Worm (Caenorhabditis elegans) whole organism, L4/young adult: ENCODE results near the gene nas-31.

ENCODE experiments used
- dao-5 ChIP-seq: sonication (generic microtip); optimal IDR thresholded peaks from 2 replicates; lab custom pipeline; 2016; ENCODE audit warnings: missing genotype, missing genetic modification characterization, moderate library complexity, missing compliant biosample characterization
- him-1 ChIP-seq: sonication (generic microtip); optimal IDR thresholded peaks from 2 replicates; lab custom pipeline; 2016; ENCODE audit warnings: missing genotype, missing genetic modification reagents, missing genetic modification characterization, missing compliant biosample characterization

ce11 chrV:10877808-10878600, 43.6 kb downstream of the nas-31 start:
- TF ChIP-seq him-1 (tag; lab: Kevin White, UChicago) (no peak), dao-5 (tag; lab: Kevin White, UChicago) (no peak)
